Fruit fly (Drosophila melanogaster) whole organism, embryonic: ENCODE measurements around the gene sob.

Experiments used
- Bteb2 ChIP-seq: fragments of 200-800 bp; sonication (Bioruptor generic); optimal IDR thresholded peaks from 2 replicates; lab custom pipeline; 2016; ENCODE audit warnings: missing biosample characterization, missing genetic modification characterization
- CG10366 ChIP-seq: fragments of 200-800 bp; sonication (Bioruptor generic); IDR thresholded peaks from 2 replicates; pipeline ENCODE4 v1.3.6; 2022; ENCODE audit warnings: missing biosample characterization, missing genetic modification characterization
- CG12769 ChIP-seq: fragments of 200-800 bp; sonication (Bioruptor generic); optimal IDR thresholded peaks from 2 replicates; lab custom pipeline; 2019; ENCODE audit warnings: missing biosample characterization, mild to moderate bottlenecking, missing genetic modification characterization, moderate library complexity
- CG14014 ChIP-seq: fragments of 200-800 bp; sonication (Bioruptor generic); IDR thresholded peaks from 2 replicates; pipeline ENCODE4 v1.3.6; 2022; ENCODE audit warnings: missing biosample characterization, missing genetic modification characterization
- CG16815 ChIP-seq: fragments of 200-800 bp; sonication (Bioruptor generic); optimal IDR thresholded peaks from 3 replicates; lab custom pipeline; 2017; ENCODE audit warnings: missing biosample characterization, mild to moderate bottlenecking, missing genetic modification characterization
- CG17568 ChIP-seq: fragments of 200-800 bp; sonication (Bioruptor generic); optimal IDR thresholded peaks from 2 replicates; lab custom pipeline; 2018; ENCODE audit warnings: missing biosample characterization, mild to moderate bottlenecking, missing genetic modification characterization, moderate library complexity
- CG18011 ChIP-seq: fragments of 200-800 bp; sonication (Bioruptor generic); optimal IDR thresholded peaks from 2 replicates; lab custom pipeline; 2017; ENCODE audit warnings: missing biosample characterization, missing genetic modification characterization, mild to moderate bottlenecking, moderate library complexity, missing genotype
- CG18262 ChIP-seq: fragments of 200-800 bp; optimal IDR thresholded peaks from 3 replicates; lab custom pipeline; 2019; ENCODE audit warnings: missing biosample characterization, mild to moderate bottlenecking, missing genetic modification characterization, moderate library complexity
- CG18476 ChIP-seq: fragments of 200-800 bp; sonication (Bioruptor generic); optimal IDR thresholded peaks from 2 replicates; lab custom pipeline; 2016; ENCODE audit warnings: missing biosample characterization, mild to moderate bottlenecking, missing genetic modification characterization
- CG2202 ChIP-seq: fragments of 200-800 bp; sonication (Bioruptor generic); optimal IDR thresholded peaks from 2 replicates; lab custom pipeline; 2018; ENCODE audit warnings: missing biosample characterization, mild to moderate bottlenecking, missing genetic modification characterization
- CG2678 ChIP-seq: fragments of 200-800 bp; sonication (Bioruptor generic); optimal IDR thresholded peaks from 3 replicates; lab custom pipeline; 2019; ENCODE audit warnings: missing biosample characterization, mild to moderate bottlenecking, missing genetic modification characterization, moderate library complexity
- CG31224 ChIP-seq: fragments of 200-800 bp; sonication (Bioruptor generic); IDR thresholded peaks from 2 replicates; pipeline ENCODE4 v1.3.6; 2022; ENCODE audit warnings: missing biosample characterization, missing genetic modification characterization
- CG3726 ChIP-seq: fragments of 200-800 bp; sonication (Bioruptor generic); IDR thresholded peaks from 3 replicates; pipeline ENCODE4, ENCODE4 v1.3.6; 2022; ENCODE audit warnings: missing biosample characterization, missing genetic modification characterization
- CG3838 ChIP-seq: fragments of 200-800 bp; sonication (Bioruptor generic); optimal IDR thresholded peaks from 3 replicates; lab custom pipeline; 2016; ENCODE audit warnings: missing biosample characterization, missing genetic modification characterization
- CG43689 ChIP-seq: fragments of 200-800 bp; sonication (Bioruptor generic); IDR thresholded peaks from 2 replicates; pipeline ENCODE4 v1.3.6; 2022; ENCODE audit warnings: missing biosample characterization, missing genetic modification characterization
- CG4820 ChIP-seq: fragments of 200-800 bp; sonication (Bioruptor generic); optimal IDR thresholded peaks from 3 replicates; lab custom pipeline; 2016; ENCODE audit warnings: missing biosample characterization, missing genetic modification characterization
- CG6272 ChIP-seq: fragments of 200-800 bp; sonication (Bioruptor generic); IDR thresholded peaks from 2 replicates; pipeline ENCODE4 v1.3.6; 2022; ENCODE audit warnings: missing biosample characterization, missing genetic modification characterization
- CG7839 ChIP-seq: fragments of 200-800 bp; sonication (Bioruptor generic); optimal IDR thresholded peaks from 3 replicates; lab custom pipeline; 2018; ENCODE audit warnings: missing biosample characterization, mild to moderate bottlenecking, missing genetic modification characterization, moderate library complexity
- CG9876 ChIP-seq: fragments of 200-800 bp; sonication (Bioruptor generic); optimal IDR thresholded peaks from 2 replicates; lab custom pipeline; 2016; ENCODE audit warnings: missing biosample characterization, missing genetic modification characterization
- CHES-1-like ChIP-seq: fragments of 200-800 bp; sonication (Bioruptor generic); optimal IDR thresholded peaks from 2 replicates; lab custom pipeline; 2016; ENCODE audit warnings: missing biosample characterization, missing genetic modification characterization
- CrebB ChIP-seq: fragments of 200-800 bp; sonication (Bioruptor generic); optimal IDR thresholded peaks from 3 replicates; lab custom pipeline; 2018; ENCODE audit warnings: missing biosample characterization, mild to moderate bottlenecking, missing genetic modification characterization
- D19A ChIP-seq: fragments of 200-800 bp; optimal IDR thresholded peaks from 3 replicates; lab custom pipeline; 2019; ENCODE audit warnings: missing biosample characterization, mild to moderate bottlenecking, missing genetic modification characterization, moderate library complexity
- Deaf1 ChIP-seq: fragments of 200-800 bp; optimal IDR thresholded peaks from 3 replicates; lab custom pipeline; 2019; ENCODE audit warnings: missing biosample characterization, mild to moderate bottlenecking, missing genetic modification characterization, moderate library complexity
- Hey ChIP-seq: fragments of 200-800 bp; sonication (Bioruptor generic); optimal IDR thresholded peaks from 3 replicates; lab custom pipeline; 2018; ENCODE audit warnings: missing biosample characterization, mild to moderate bottlenecking, missing genetic modification characterization
- Hr51 ChIP-seq, 2 experiments: fragments of 200-800 bp; sonication (Bioruptor generic); optimal IDR thresholded peaks; 2 replicates in 1 of 2; 3 replicates in 1 of 2; lab custom pipeline; 2016 to 2018; ENCODE audit warnings: missing biosample characterization in 2 of 2, missing genetic modification characterization in 2 of 2, mild to moderate bottlenecking in 1 of 2, moderate library complexity in 1 of 2
- Meics ChIP-seq: fragments of 200-800 bp; sonication (Bioruptor generic); optimal IDR thresholded peaks from 2 replicates; lab custom pipeline; 2017; ENCODE audit warnings: missing biosample characterization, mild to moderate bottlenecking, missing genetic modification characterization
- Nf-YB ChIP-seq: fragments of 200-800 bp; sonication (Bioruptor generic); optimal IDR thresholded peaks from 3 replicates; lab custom pipeline; 2019; ENCODE audit warnings: missing biosample characterization, mild to moderate bottlenecking, missing genetic modification characterization, moderate library complexity
- Six4 ChIP-seq: fragments of 200-800 bp; sonication (Bioruptor generic); optimal IDR thresholded peaks from 2 replicates; lab custom pipeline; 2016; ENCODE audit warnings: missing biosample characterization, missing genetic modification characterization
- Trl ChIP-seq, 3 experiments: fragments of >200 bp in 2 of 3; fragments of 200-800 bp in 1 of 3; sonication (Bioruptor generic) in 1 of 3; optimal IDR thresholded peaks; 2 replicates in 1 of 3; 3 replicates in 2 of 3; lab custom pipeline; 2016 to 2017; ENCODE audit warnings: missing biosample characterization in 1 of 3, missing genetic modification characterization in 1 of 3
- ato ChIP-seq: fragments of 200-800 bp; sonication (Bioruptor generic); IDR thresholded peaks from 2 replicates; pipeline ENCODE4 v1.3.6; 2022; ENCODE audit warnings: missing biosample characterization, missing genetic modification characterization; ENCODE audit not compliant: partially characterized antibody
- az2 ChIP-seq: fragments of 200-800 bp; sonication (Bioruptor generic); optimal IDR thresholded peaks from 3 replicates; lab custom pipeline; 2016; ENCODE audit warnings: missing biosample characterization, missing genetic modification characterization
- dmrt11E ChIP-seq: fragments of 200-800 bp; sonication (Bioruptor generic); optimal IDR thresholded peaks from 3 replicates; lab custom pipeline; 2018; ENCODE audit warnings: missing biosample characterization, mild to moderate bottlenecking, missing genetic modification characterization, moderate library complexity
- en ChIP-seq: fragments of 200-800 bp; sonication (Bioruptor generic); optimal IDR thresholded peaks from 2 replicates; lab custom pipeline; 2016; ENCODE audit warnings: missing biosample characterization, missing genetic modification characterization
- fd64A ChIP-seq: fragments of 200-800 bp; sonication (Bioruptor generic); optimal IDR thresholded peaks from 3 replicates; lab custom pipeline; 2018; ENCODE audit warnings: missing biosample characterization, mild to moderate bottlenecking, missing genetic modification characterization
- fd96Cb ChIP-seq: fragments of 200-800 bp; sonication (Bioruptor generic); optimal IDR thresholded peaks from 2 replicates; lab custom pipeline; 2018; ENCODE audit warnings: missing biosample characterization, mild to moderate bottlenecking, missing genetic modification characterization, moderate library complexity
- ftz-f1 ChIP-seq: fragments of 200-800 bp; sonication (Bioruptor generic); optimal IDR thresholded peaks from 2 replicates; lab custom pipeline; 2016; ENCODE audit warnings: missing biosample characterization, missing genetic modification characterization
- grn ChIP-seq: fragments of 200-800 bp; sonication (Bioruptor generic); optimal IDR thresholded peaks from 3 replicates; lab custom pipeline; 2017; ENCODE audit warnings: missing biosample characterization, missing genetic modification characterization
- hkb ChIP-seq, 2 experiments: fragments of 200-800 bp in 1 of 2; fragments of >200 bp in 1 of 2; sonication (Bioruptor generic) in 1 of 2; IDR thresholded peaks in 1 of 2; optimal IDR thresholded peaks in 1 of 2; 2 replicates each; pipeline versions ENCODE4 v1.3.6 to Lab custom; 2017 to 2022; ENCODE audit warnings: missing biosample characterization in 1 of 2, missing genetic modification characterization in 1 of 2
- insv ChIP-seq, 2 experiments: fragments of 200-800 bp; sonication (Bioruptor generic); optimal IDR thresholded peaks; 3 replicates each; lab custom pipeline; 2016 to 2018; ENCODE audit warnings: missing biosample characterization in 2 of 2, missing genetic modification characterization in 2 of 2
- kni ChIP-seq: fragments of 200-800 bp; sonication (Bioruptor generic); optimal IDR thresholded peaks from 3 replicates; lab custom pipeline; 2017; ENCODE audit warnings: mild to moderate bottlenecking, missing biosample characterization, missing genetic modification reagents, missing genetic modification characterization
- mam ChIP-seq: fragments of 200-800 bp; sonication (Bioruptor generic); optimal IDR thresholded peaks from 3 replicates; lab custom pipeline; 2016; ENCODE audit warnings: missing biosample characterization, missing genetic modification characterization
- nerfin-1 ChIP-seq: fragments of 200-800 bp; sonication (Bioruptor generic); optimal IDR thresholded peaks from 3 replicates; lab custom pipeline; 2019; ENCODE audit warnings: missing biosample characterization, mild to moderate bottlenecking, missing genetic modification characterization, moderate library complexity
- nmo ChIP-seq: fragments of 200-800 bp; sonication (Bioruptor generic); optimal IDR thresholded peaks from 2 replicates; lab custom pipeline; 2018; ENCODE audit warnings: missing biosample characterization, mild to moderate bottlenecking, missing genetic modification characterization, moderate library complexity
- repo ChIP-seq: fragments of 200-800 bp; sonication (Bioruptor generic); optimal IDR thresholded peaks from 2 replicates; lab custom pipeline; 2016; ENCODE audit warnings: missing biosample characterization, missing genetic modification characterization
- sisA ChIP-seq: fragments of 200-800 bp; sonication (Bioruptor generic); IDR thresholded peaks from 2 replicates; pipeline ENCODE4 v1.3.6; 2022; ENCODE audit warnings: missing biosample characterization, missing genetic modification characterization
- tin ChIP-seq: fragments of 200-800 bp; sonication (Bioruptor generic); optimal IDR thresholded peaks from 3 replicates; lab custom pipeline; 2016; ENCODE audit warnings: missing biosample characterization, missing genetic modification characterization
- usp ChIP-seq: fragments of >200 bp; optimal IDR thresholded peaks from 2 replicates; lab custom pipeline; 2017; ENCODE audit warnings: missing biosample characterization, missing genetic modification characterization
- wdn ChIP-seq: fragments of 200-800 bp; sonication (Bioruptor generic); IDR thresholded peaks from 2 replicates; pipeline ENCODE4 v1.3.6; 2022; ENCODE audit warnings: missing biosample characterization, missing genetic modification characterization
- wek ChIP-seq: fragments of 200-800 bp; sonication (Bioruptor generic); optimal IDR thresholded peaks from 3 replicates; lab custom pipeline; 2018; ENCODE audit warnings: missing biosample characterization, mild to moderate bottlenecking, missing genetic modification characterization, moderate library complexity
- zfh1 ChIP-seq: fragments of 200-800 bp; sonication (Bioruptor generic); IDR thresholded peaks from 3 replicates; pipeline ENCODE4 v1.3.6; 2022; ENCODE audit warnings: missing biosample characterization, missing genetic modification characterization

Gene sob

DNA sequence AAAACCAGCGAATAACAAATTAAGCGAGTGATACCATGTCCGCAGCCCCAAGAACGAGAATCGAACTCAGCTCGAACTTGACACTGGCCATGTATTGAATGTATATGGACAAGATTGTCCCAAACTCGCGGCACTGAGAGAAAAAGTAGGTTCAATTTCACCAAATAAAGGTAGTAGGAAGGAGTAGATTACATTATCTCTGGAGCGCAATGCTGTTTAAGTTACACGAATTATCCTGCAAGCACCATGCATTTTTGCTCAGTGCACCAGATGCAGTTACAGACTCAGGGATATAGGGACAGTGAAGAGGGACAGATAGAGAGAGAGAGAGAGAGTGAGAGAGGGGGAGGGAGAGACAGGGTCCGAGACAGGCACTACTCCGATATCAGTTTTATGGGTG lies 13.4 kb upstream of the sob start (continued):
- TF ChIP-seq Nf-YB (GFP tag; lab: Kevin White, UChicago), result peak; percentile 4
- TF ChIP-seq hkb (optimal IDR thresholded peaks at IDR 0.05; lab: Kevin White, UChicago), result no peak
- no peak for TF ChIP-seq hkb (GFP tag; IDR thresholded peaks at IDR 0.05; lab: Robert Waterston, UW)
- no peak for TF ChIP-seq nerfin-1
- TF ChIP-seq kni (GFP tag; lab: Kevin White, UChicago), result no peak
- no peak for TF ChIP-seq insv (GFP tag; optimal IDR thresholded peaks at IDR 0.05; lab: Kevin White, UChicago)
- peak in 1 of 2 experiments; percentile 46 for TF ChIP-seq Hr51 (GFP tag; optimal IDR thresholded peaks at IDR 0.05; lab: Kevin White, UChicago)
- peak; percentile 27 for TF ChIP-seq CG9876
- no peak for TF ChIP-seq CrebB (tag; lab: Kevin White, UChicago)
- TF ChIP-seq ftz-f1 (GFP tag; lab: Kevin White, UChicago), result no peak
- peak; percentile 72 for TF ChIP-seq CG18262 (tag; lab: Kevin White, UChicago)
- TF ChIP-seq Hey (tag; lab: Kevin White, UChicago), result no peak
- TF ChIP-seq D19A (tag; lab: Kevin White, UChicago), result peak; percentile 49
- no peak for TF ChIP-seq usp
- no peak for TF ChIP-seq grn
- peak; percentile 84 for TF ChIP-seq zfh1
- TF ChIP-seq wek, result no peak
- peak; percentile 24 for TF ChIP-seq Six4 (GFP tag; lab: Kevin White, UChicago)
- TF ChIP-seq CG17568 (GFP tag; lab: Kevin White, UChicago), result no peak
- peak; percentile 50 for TF ChIP-seq en (GFP tag; lab: Kevin White, UChicago)
- peak; percentile 45; the same call in 1 of the 2 replicates for TF ChIP-seq CG10366 (GFP tag; lab: Robert Waterston, UW)
- peak; percentile 59 for TF ChIP-seq tin (GFP tag; lab: Kevin White, UChicago)
- peak; percentile 47 for TF ChIP-seq fd96Cb
- TF ChIP-seq CG3838, result no peak
- peak; percentile 60 for TF ChIP-seq az2
- TF ChIP-seq mam (GFP tag; lab: Kevin White, UChicago), result no peak
- TF ChIP-seq wdn (GFP tag; lab: Robert Waterston, UW), result no peak
- no peak for TF ChIP-seq CG18011 (GFP tag; lab: Kevin White, UChicago)
- TF ChIP-seq CG2678 (tag; lab: Kevin White, UChicago), result peak; percentile 31
- TF ChIP-seq ato (GFP tag; lab: Robert Waterston, UW), result no peak
- peak; percentile 45; the same call in 1 of the 2 replicates for TF ChIP-seq sisA (GFP tag; lab: Robert Waterston, UW)
- no peak for TF ChIP-seq CG31224
- no peak; the same call in 1 of the 2 replicates for TF ChIP-seq CG14014 (GFP tag; lab: Robert Waterston, UW)
- TF ChIP-seq CG43689, result no peak
- peak; percentile 67 for TF ChIP-seq CG16815 (GFP tag; lab: Kevin White, UChicago)
- peak; percentile 47 for TF ChIP-seq nmo (GFP tag; lab: Kevin White, UChicago)
- TF ChIP-seq fd64A, result no peak
- no peak for TF ChIP-seq Bteb2
- peak; percentile 53 for TF ChIP-seq CG2202 (tag; lab: Kevin White, UChicago)
- TF ChIP-seq CG3726 (GFP tag; lab: Robert Waterston, UW), result peak; percentile 26; the same call in 1 of the 3 replicates
- TF ChIP-seq Meics, result no peak
- peak in 1 of 2 experiments; percentile 23 for TF ChIP-seq Trl (optimal IDR thresholded peaks at IDR 0.05; lab: Kevin White, UChicago)
- peak; percentile 37 for TF ChIP-seq Trl (GFP tag; optimal IDR thresholded peaks at IDR 0.05; lab: Kevin White, UChicago)
- TF ChIP-seq CG18476 (GFP tag; lab: Kevin White, UChicago), result no peak
- 0 out of 2 replicates have a peak, but pooled peaks have one; percentile 25 for TF ChIP-seq CG6272 (GFP tag; lab: Robert Waterston, UW)
- no peak for TF ChIP-seq Deaf1 (tag; lab: Kevin White, UChicago)
- peak; percentile 87 for TF ChIP-seq dmrt11E (tag; lab: Kevin White, UChicago)
- peak; percentile 15 for TF ChIP-seq repo (GFP tag; lab: Kevin White, UChicago)
- TF ChIP-seq CHES-1-like (GFP tag; lab: Kevin White, UChicago), result no peak
- peak; percentile 34 for TF ChIP-seq CG12769
- peak; percentile 54 for TF ChIP-seq CG4820 (GFP tag; lab: Kevin White, UChicago)
- peak; percentile 50 for TF ChIP-seq CG7839
